Worm (Caenorhabditis elegans) whole organism, young adult: ENCODE measurements around the gene B0416.7.

Experiments
- B0019.2 ChIP-seq: fragments of 200-800 bp; sonication (Bioruptor generic); conservative IDR thresholded peaks from 2 replicates; pipeline ENCODE4 v1.3.6; 2022; ENCODE audit warnings: missing genetic modification reagents, missing genetic modification characterization, missing compliant biosample characterization
- B0035.1 ChIP-seq: sonication (generic microtip); optimal IDR thresholded peaks from 2 replicates; lab custom pipeline; 2016; ENCODE audit warnings: missing genetic modification characterization, mild to moderate bottlenecking, missing compliant biosample characterization, missing genotype, missing genetic modification reagents
- B0261.1 ChIP-seq: sonication (generic microtip); optimal IDR thresholded peaks from 2 replicates; lab custom pipeline; 2016; ENCODE audit warnings: mild to moderate bottlenecking, missing genetic modification characterization, moderate library complexity, missing compliant biosample characterization
- F22D6.2 ChIP-seq: sonication (generic microtip); optimal IDR thresholded peaks from 2 replicates; lab custom pipeline; 2016; ENCODE audit warnings: mild to moderate bottlenecking, missing genetic modification characterization, missing compliant biosample characterization
- F23B12.7 ChIP-seq: sonication (generic microtip); optimal IDR thresholded peaks from 2 replicates; lab custom pipeline; 2017; ENCODE audit warnings: missing genetic modification characterization, mild to moderate bottlenecking, missing compliant biosample characterization, antibody characterized with exemption, moderate library complexity; ENCODE audit not compliant: insufficient read depth
- F37B4.10 ChIP-seq: fragments of 200-800 bp; sonication (Bioruptor generic); IDR thresholded peaks from 2 replicates; pipeline ENCODE4 v1.3.6; 2022; ENCODE audit warnings: missing genetic modification characterization, missing compliant biosample characterization
- F39B2.1 ChIP-seq: fragments of 200-800 bp; sonication (Bioruptor generic); IDR thresholded peaks from 2 replicates; pipeline ENCODE4 v1.3.6; 2022; ENCODE audit warnings: missing genetic modification reagents, missing genetic modification characterization, missing compliant biosample characterization
- F55B11.4 ChIP-seq: sonication (generic microtip); optimal IDR thresholded peaks from 2 replicates; lab custom pipeline; 2016; ENCODE audit warnings: missing compliant biosample characterization, missing genetic modification characterization, borderline replicate concordance; ENCODE audit not compliant: insufficient read depth
- F57C9.4 ChIP-seq: sonication (generic microtip); optimal IDR thresholded peaks from 2 replicates; lab custom pipeline; 2017; ENCODE audit warnings: mild to moderate bottlenecking, missing genetic modification characterization, missing compliant biosample characterization
- Y56A3A.18 ChIP-seq: fragments of 200-800 bp; sonication (Bioruptor generic); IDR thresholded peaks from 2 replicates; pipeline ENCODE4 v1.3.6; 2022; ENCODE audit warnings: missing genetic modification reagents, missing genetic modification characterization, missing compliant biosample characterization
- Y95B8A.8 ChIP-seq: fragments of 200-800 bp; sonication (Bioruptor generic); IDR thresholded peaks from 2 replicates; pipeline ENCODE4 v1.3.6; 2022; ENCODE audit warnings: missing genetic modification reagents, missing genetic modification characterization, missing compliant biosample characterization
- ZK185.1 ChIP-seq: sonication (generic microtip); optimal IDR thresholded peaks from 2 replicates; lab custom pipeline; 2016; ENCODE audit warnings: mild to moderate bottlenecking, missing genetic modification characterization, missing compliant biosample characterization; ENCODE audit not compliant: poor library complexity, severe bottlenecking
- akir-1 ChIP-seq: fragments of 200-800 bp; sonication (Bioruptor generic); optimal IDR thresholded peaks from 2 replicates; lab custom pipeline; 2018; ENCODE audit warnings: mild to moderate bottlenecking, missing genetic modification characterization, moderate library complexity, missing compliant biosample characterization
- attf-3 ChIP-seq: fragments of 200-800 bp; sonication (Bioruptor generic); conservative IDR thresholded peaks from 2 replicates; pipeline ENCODE4 v1.3.6; 2022; ENCODE audit warnings: missing genetic modification reagents, missing genetic modification characterization, missing compliant biosample characterization
- attf-6 ChIP-seq: fragments of 200-800 bp; sonication (Bioruptor generic); IDR thresholded peaks from 2 replicates; pipeline ENCODE4 v1.3.6; 2022; ENCODE audit warnings: missing genetic modification reagents, missing genetic modification characterization, missing compliant biosample characterization
- bed-1 ChIP-seq: fragments of 200-800 bp; sonication (Bioruptor generic); IDR thresholded peaks from 2 replicates; pipeline ENCODE4 v1.3.6; 2022; ENCODE audit warnings: missing genetic modification reagents, missing genetic modification characterization, missing compliant biosample characterization
- cebp-1 ChIP-seq, 2 experiments: fragments of 200-800 bp in 1 of 2; sonication (Bioruptor generic) in 1 of 2; sonication (generic microtip) in 1 of 2; IDR thresholded peaks in 1 of 2; optimal IDR thresholded peaks in 1 of 2; 2 replicates each; pipeline versions ENCODE4 v1.3.6 to Lab custom; 2017 to 2022; ENCODE audit warnings: missing compliant biosample characterization in 2 of 2, missing genetic modification characterization in 2 of 2, mild to moderate bottlenecking in 1 of 2, missing genetic modification reagents in 1 of 2, moderate library complexity in 1 of 2
- cebp-2 ChIP-seq: fragments of 200-800 bp; sonication (Bioruptor generic); IDR thresholded peaks from 2 replicates; pipeline ENCODE4 v1.3.6; 2022; ENCODE audit warnings: missing genetic modification characterization, missing compliant biosample characterization
- ceh-27 ChIP-seq: fragments of 200-800 bp; sonication (Bioruptor generic); optimal IDR thresholded peaks from 2 replicates; lab custom pipeline; 2018; ENCODE audit warnings: mild to moderate bottlenecking, missing genetic modification characterization, moderate library complexity, missing compliant biosample characterization
- efl-1 ChIP-seq: fragments of 150-350 bp; optimal IDR thresholded peaks from 2 replicates; lab custom pipeline; 2014; ENCODE audit warnings: missing biosample characterization, missing genetic modification reagents, missing genetic modification characterization
- egl-18 ChIP-seq: fragments of 200-800 bp; sonication (Bioruptor generic); IDR thresholded peaks from 2 replicates; pipeline ENCODE4 v1.3.6; 2022; ENCODE audit warnings: missing genetic modification reagents, missing genetic modification characterization, missing compliant biosample characterization
- ekl-4 ChIP-seq: fragments of 200-800 bp; sonication (Bioruptor generic); IDR thresholded peaks from 2 replicates; pipeline ENCODE4 v1.3.6; 2022; ENCODE audit warnings: missing genetic modification reagents, missing genetic modification characterization, missing compliant biosample characterization
- him-1 ChIP-seq: sonication (generic microtip); optimal IDR thresholded peaks from 2 replicates; lab custom pipeline; 2016; ENCODE audit warnings: missing genotype, missing genetic modification reagents, missing genetic modification characterization, missing compliant biosample characterization
- hmg-1.2 ChIP-seq: fragments of 200-800 bp; sonication (Bioruptor generic); IDR thresholded peaks from 2 replicates; pipeline ENCODE4 v1.3.6; 2022; ENCODE audit warnings: missing genetic modification reagents, missing genetic modification characterization, missing compliant biosample characterization
- hmg-20 ChIP-seq: fragments of 200-800 bp; sonication (Bioruptor generic); IDR thresholded peaks from 2 replicates; pipeline ENCODE4 v1.3.6; 2022; ENCODE audit warnings: missing genetic modification reagents, missing genetic modification characterization, missing compliant biosample characterization
- let-607 ChIP-seq, 2 experiments: fragments of 200-800 bp in 1 of 2; sonication (Bioruptor generic) in 1 of 2; sonication (generic microtip) in 1 of 2; optimal IDR thresholded peaks; 2 replicates each; lab custom pipeline; 2016 to 2018; ENCODE audit warnings: mild to moderate bottlenecking in 2 of 2, missing compliant biosample characterization in 2 of 2, missing genetic modification characterization in 2 of 2, moderate library complexity in 2 of 2, missing genotype in 1 of 2
- lin-26 ChIP-seq: fragments of 200-800 bp; sonication (Bioruptor generic); IDR thresholded peaks from 2 replicates; pipeline ENCODE4 v1.3.6; 2022; ENCODE audit warnings: missing genetic modification reagents, missing genetic modification characterization, missing compliant biosample characterization
- lin-54 ChIP-seq: fragments of 200-800 bp; sonication (Bioruptor generic); optimal IDR thresholded peaks from 2 replicates; lab custom pipeline; 2018; ENCODE audit warnings: mild to moderate bottlenecking, missing genetic modification characterization, missing compliant biosample characterization
- lir-1 ChIP-seq: fragments of 200-800 bp; sonication (Bioruptor generic); conservative IDR thresholded peaks from 2 replicates; pipeline ENCODE4 v1.3.6; 2022; ENCODE audit warnings: missing genetic modification reagents, missing genetic modification characterization, missing compliant biosample characterization
- lsl-1 ChIP-seq: fragments of 200-800 bp; sonication (Bioruptor generic); optimal IDR thresholded peaks from 2 replicates; lab custom pipeline; 2018; ENCODE audit warnings: mild to moderate bottlenecking, missing genetic modification characterization, moderate library complexity, missing compliant biosample characterization
- lsy-27 ChIP-seq: sonication (generic microtip); optimal IDR thresholded peaks from 2 replicates; lab custom pipeline; 2017; ENCODE audit warnings: missing genetic modification characterization, mild to moderate bottlenecking, missing compliant biosample characterization, antibody characterized with exemption, missing genotype, borderline replicate concordance; ENCODE audit not compliant: insufficient read depth
- madf-10 ChIP-seq: sonication (generic microtip); optimal IDR thresholded peaks from 2 replicates; lab custom pipeline; 2016; ENCODE audit warnings: mild to moderate bottlenecking, missing genetic modification characterization, missing compliant biosample characterization
- madf-6 ChIP-seq: fragments of 200-800 bp; sonication (Bioruptor generic); IDR thresholded peaks from 2 replicates; pipeline ENCODE4 v1.3.6; 2022; ENCODE audit warnings: missing genetic modification reagents, missing genetic modification characterization, missing compliant biosample characterization
- madf-8 ChIP-seq: fragments of 200-800 bp; sonication (Bioruptor generic); conservative IDR thresholded peaks from 2 replicates; pipeline ENCODE4 v1.3.6; 2022; ENCODE audit warnings: missing genetic modification reagents, missing genetic modification characterization, missing compliant biosample characterization
- mxl-1 ChIP-seq: sonication (generic microtip); optimal IDR thresholded peaks from 2 replicates; lab custom pipeline; 2016; ENCODE audit warnings: missing genetic modification characterization, missing compliant biosample characterization
- nfya-2 ChIP-seq: fragments of 200-800 bp; sonication (Bioruptor generic); IDR thresholded peaks from 2 replicates; pipeline ENCODE4 v1.3.6; 2022; ENCODE audit warnings: missing genetic modification reagents, missing genetic modification characterization, missing compliant biosample characterization
- nhr-179 ChIP-seq: sonication (generic microtip); optimal IDR thresholded peaks from 2 replicates; lab custom pipeline; 2016; ENCODE audit warnings: mild to moderate bottlenecking, missing genetic modification characterization, missing compliant biosample characterization
- nhr-27 ChIP-seq: fragments of 200-800 bp; sonication (Bioruptor generic); optimal IDR thresholded peaks from 2 replicates; lab custom pipeline; 2018; ENCODE audit warnings: mild to moderate bottlenecking, missing genetic modification characterization, moderate library complexity, missing compliant biosample characterization
- pbrm-1 ChIP-seq: fragments of 200-800 bp; sonication (Bioruptor generic); IDR thresholded peaks from 2 replicates; pipeline ENCODE4 v1.3.6; 2022; ENCODE audit warnings: missing genetic modification reagents, missing genetic modification characterization, missing compliant biosample characterization
- rec-8 ChIP-seq, 2 experiments: sonication (generic microtip); optimal IDR thresholded peaks; 2 replicates each; lab custom pipeline; 2016; ENCODE audit warnings: mild to moderate bottlenecking in 2 of 2, missing genetic modification characterization in 2 of 2, missing genetic modification reagents in 2 of 2, missing genotype in 2 of 2, missing biosample characterization in 1 of 2, missing compliant biosample characterization in 1 of 2, moderate library complexity in 1 of 2
- sea-2 ChIP-seq: fragments of 200-800 bp; sonication (Bioruptor generic); IDR thresholded peaks from 2 replicates; pipeline ENCODE4 v1.3.6; 2022; ENCODE audit warnings: missing genetic modification characterization, missing compliant biosample characterization
- snpc-1.1 ChIP-seq: sonication (generic microtip); optimal IDR thresholded peaks from 2 replicates; lab custom pipeline; 2017; ENCODE audit warnings: missing genetic modification characterization, mild to moderate bottlenecking, missing compliant biosample characterization, antibody characterized with exemption, moderate library complexity, missing genotype, missing genetic modification reagents; ENCODE audit not compliant: insufficient read depth
- somi-1 ChIP-seq: fragments of 200-800 bp; sonication (Bioruptor generic); optimal IDR thresholded peaks from 2 replicates; lab custom pipeline; 2018; ENCODE audit warnings: mild to moderate bottlenecking, missing genetic modification characterization, missing compliant biosample characterization
- tbp1 ChIP-seq: fragments of 200-800 bp; sonication (Bioruptor generic); optimal IDR thresholded peaks from 2 replicates; lab custom pipeline; 2018; ENCODE audit warnings: mild to moderate bottlenecking, missing genetic modification characterization, missing compliant biosample characterization
- unc-62 ChIP-seq: fragments of 150-350 bp; optimal IDR thresholded peaks from 2 replicates; lab custom pipeline; 2014; ENCODE audit warnings: missing biosample characterization, missing genetic modification reagents, missing genetic modification characterization
- ztf-22 ChIP-seq: fragments of 200-800 bp; sonication (Bioruptor generic); optimal IDR thresholded peaks from 2 replicates; lab custom pipeline; 2018; ENCODE audit warnings: mild to moderate bottlenecking, missing genetic modification characterization, moderate library complexity, missing compliant biosample characterization
- ztf-25 ChIP-seq: fragments of 200-800 bp; sonication (Bioruptor generic); IDR thresholded peaks from 2 replicates; pipeline ENCODE4 v1.3.6; 2022; ENCODE audit warnings: missing genetic modification reagents, missing genetic modification characterization, missing compliant biosample characterization
- ztf-3 ChIP-seq: fragments of 200-800 bp; sonication (Bioruptor generic); optimal IDR thresholded peaks from 2 replicates; lab custom pipeline; 2018; ENCODE audit warnings: mild to moderate bottlenecking, missing genetic modification characterization, missing compliant biosample characterization

The B0416.7 gene

ce11 chrX:9271886-9272285 lies 25.8 kb downstream of the B0416.7 start (continued):
- TF ChIP-seq B0261.1 (tag; lab: Kevin White, UChicago): no peak
- no peak for TF ChIP-seq lin-54 (GFP tag; lab: Kevin White, UChicago)
- no peak for TF ChIP-seq F23B12.7 (tag; lab: Kevin White, UChicago)
- TF ChIP-seq cebp-1 (GFP tag; IDR thresholded peaks at IDR 0.05; lab: Robert Waterston, UW): no peak
- TF ChIP-seq cebp-1 (tag; optimal IDR thresholded peaks at IDR 0.05; lab: Kevin White, UChicago): no peak
- TF ChIP-seq rec-8 (tag; optimal IDR thresholded peaks at IDR 0.05; lab: Kevin White, UChicago): no peak
- no peak for TF ChIP-seq hmg-20 (GFP tag; lab: Robert Waterston, UW)
- no peak for TF ChIP-seq attf-3
- no peak for TF ChIP-seq madf-10 (tag; lab: Kevin White, UChicago)
- TF ChIP-seq ztf-25 (GFP tag; lab: Robert Waterston, UW): no peak
- TF ChIP-seq somi-1: no peak
- TF ChIP-seq ztf-3 (GFP tag; lab: Kevin White, UChicago): no peak
- TF ChIP-seq attf-6: no peak
- no peak for TF ChIP-seq pbrm-1
- no peak for TF ChIP-seq tbp1 (GFP tag; lab: Kevin White, UChicago)
- TF ChIP-seq ekl-4 (GFP tag; lab: Robert Waterston, UW): no peak
- TF ChIP-seq lsy-27: no peak
- no peak for TF ChIP-seq nhr-179 (tag; lab: Kevin White, UChicago)
- TF ChIP-seq F57C9.4 (tag; lab: Kevin White, UChicago): no peak
- no peak for TF ChIP-seq ceh-27 (GFP tag; lab: Kevin White, UChicago)
- peak; percentile 30; the same call in 1 of the 2 replicates for TF ChIP-seq hmg-1.2 (GFP tag; lab: Robert Waterston, UW)
- TF ChIP-seq F22D6.2 (tag; lab: Kevin White, UChicago): no peak
- TF ChIP-seq him-1 (tag; lab: Kevin White, UChicago): no peak
- no peak for TF ChIP-seq egl-18 (GFP tag; lab: Robert Waterston, UW)
- TF ChIP-seq B0019.2 (GFP tag; lab: Robert Waterston, UW): no peak
- no peak for TF ChIP-seq nhr-27 (tag; lab: Kevin White, UChicago)
- TF ChIP-seq lsl-1 (GFP tag; lab: Kevin White, UChicago): no peak
- no peak for TF ChIP-seq sea-2 (GFP tag; lab: Robert Waterston, UW)
- TF ChIP-seq snpc-1.1: no peak
- TF ChIP-seq let-607 (tag; optimal IDR thresholded peaks at IDR 0.05; lab: Kevin White, UChicago): peak; percentile 65 to 84
- TF ChIP-seq lir-1 (GFP tag; lab: Robert Waterston, UW): no peak
- TF ChIP-seq cebp-2 (GFP tag; lab: Robert Waterston, UW): no peak
- no peak for TF ChIP-seq akir-1 (GFP tag; lab: Kevin White, UChicago)
- no peak for TF ChIP-seq F37B4.10 (GFP tag; lab: Robert Waterston, UW)
- TF ChIP-seq Y56A3A.18 (GFP tag; lab: Robert Waterston, UW): no peak
- no peak for TF ChIP-seq lin-26
- no peak for TF ChIP-seq unc-62 (GFP tag; lab: Kevin White, UChicago)
- TF ChIP-seq madf-6 (GFP tag; lab: Robert Waterston, UW): no peak
- no peak for TF ChIP-seq F55B11.4 (tag; lab: Kevin White, UChicago)
- TF ChIP-seq B0035.1 (tag; lab: Kevin White, UChicago): no peak
- TF ChIP-seq Y95B8A.8 (GFP tag; lab: Robert Waterston, UW): no peak
- TF ChIP-seq ztf-22 (GFP tag; lab: Kevin White, UChicago): peak; percentile 1
- TF ChIP-seq bed-1: no peak
- no peak for TF ChIP-seq nfya-2 (GFP tag; lab: Robert Waterston, UW)
- no peak for TF ChIP-seq mxl-1 (tag; lab: Kevin White, UChicago)
- TF ChIP-seq ZK185.1 (tag; lab: Kevin White, UChicago): peak; percentile 8
- no peak for TF ChIP-seq F39B2.1 (GFP tag; lab: Robert Waterston, UW)
- no peak for TF ChIP-seq efl-1 (GFP tag; lab: Kevin White, UChicago)
- TF ChIP-seq madf-8: no peak
